Worm (Caenorhabditis elegans) whole organism, mixed stage, embryonic: ENCODE measurements around the gene npr-17.

ENCODE experiments used
- elt-1 ChIP-seq: sonication (generic microtip); optimal IDR thresholded peaks from 2 replicates; lab custom pipeline; 2017; ENCODE audit warnings: missing genetic modification characterization, mild to moderate bottlenecking, missing compliant biosample characterization, antibody characterized with exemption, moderate library complexity, borderline replicate concordance; ENCODE audit not compliant: insufficient read depth
- elt-3 ChIP-seq: fragments of 150-350 bp; optimal IDR thresholded peaks from 2 replicates; lab custom pipeline; 2014; ENCODE audit warnings: missing biosample characterization, missing genetic modification characterization
- hlh-1 ChIP-seq: fragments of 150-350 bp; optimal IDR thresholded peaks from 2 replicates; lab custom pipeline; 2014; ENCODE audit warnings: missing biosample characterization, missing genetic modification reagents, missing genetic modification characterization
- nhr-237 ChIP-seq: fragments of 150-350 bp; optimal IDR thresholded peaks from 2 replicates; lab custom pipeline; 2014; ENCODE audit warnings: missing biosample characterization, missing genetic modification characterization
- pha-4 ChIP-seq: fragments of 150-350 bp; optimal IDR thresholded peaks from 2 replicates; lab custom pipeline; 2018; ENCODE audit warnings: missing biosample characterization, missing genetic modification reagents, missing genetic modification characterization
- unc-120 ChIP-seq: sonication (generic microtip); optimal IDR thresholded peaks from 2 replicates; lab custom pipeline; 2017; ENCODE audit warnings: missing genetic modification characterization, missing compliant biosample characterization; ENCODE audit not compliant: poor library complexity, severe bottlenecking
- unc-39 ChIP-seq: fragments of 150-350 bp; optimal IDR thresholded peaks from 2 replicates; lab custom pipeline; 2014; ENCODE audit warnings: missing biosample characterization, missing genetic modification characterization
- unc-62 ChIP-seq: fragments of 150-350 bp; optimal IDR thresholded peaks from 2 replicates; lab custom pipeline; 2014; ENCODE audit warnings: missing biosample characterization, missing genetic modification reagents, missing genetic modification characterization
- ztf-11 ChIP-seq: fragments of 150-350 bp; optimal IDR thresholded peaks from 2 replicates; lab custom pipeline; 2014; ENCODE audit warnings: missing biosample characterization, missing genetic modification characterization

ce11 chrIII:8033534-8033933, 37.3 kb upstream of the npr-17 start, which contains the start of gene F44B9.10:
- TF ChIP-seq unc-120 (tag; lab: Kevin White, UChicago) (no peak), unc-39 (tag; lab: Kevin White, UChicago) (no peak), unc-62 (GFP tag; lab: Kevin White, UChicago) (no peak), nhr-237 (tag; lab: Kevin White, UChicago) (no peak), elt-1 (no peak), elt-3 (no peak), hlh-1 (tag; lab: Kevin White, UChicago) (no peak), ztf-11 (no peak), pha-4 (no peak)
